Worm (Caenorhabditis elegans) whole organism, early embryonic: ENCODE data around the gene unc-39.

Source experiments
- B0310.2 ChIP-seq: sonication (generic microtip); optimal IDR thresholded peaks from 2 replicates; lab custom pipeline; 2016; ENCODE audit warnings: mild to moderate bottlenecking, missing genetic modification characterization, missing compliant biosample characterization
- F13C5.2 ChIP-seq: sonication (generic microtip); optimal IDR thresholded peaks from 2 replicates; lab custom pipeline; 2017; ENCODE audit warnings: mild to moderate bottlenecking, missing genetic modification characterization, inconsistent platforms, missing compliant biosample characterization
- aly-1 ChIP-seq: sonication (generic microtip); optimal IDR thresholded peaks from 2 replicates; lab custom pipeline; 2016; ENCODE audit warnings: missing genetic modification characterization, missing compliant biosample characterization
- ama-1 ChIP-seq: fragments of 150-350 bp; optimal IDR thresholded peaks from 2 replicates; lab custom pipeline; 2014
- ceh-36 ChIP-seq: sonication (generic microtip); optimal IDR thresholded peaks from 2 replicates; lab custom pipeline; 2016; ENCODE audit warnings: missing genetic modification characterization, inconsistent platforms, missing compliant biosample characterization
- ets-7 ChIP-seq: sonication (generic microtip); optimal IDR thresholded peaks from 2 replicates; lab custom pipeline; 2016; ENCODE audit warnings: missing genotype, missing genetic modification characterization, missing compliant biosample characterization
- flt-1 ChIP-seq: fragments of 200-800 bp; sonication (Bioruptor generic); IDR thresholded peaks from 2 replicates; pipeline ENCODE4 v1.3.6; 2022; ENCODE audit warnings: missing genetic modification characterization, missing compliant biosample characterization
- hmbx-1 ChIP-seq: sonication (generic microtip); optimal IDR thresholded peaks from 2 replicates; lab custom pipeline; 2016; ENCODE audit warnings: mild to moderate bottlenecking, missing genetic modification characterization, missing compliant biosample characterization
- pes-1 ChIP-seq: fragments of 200-800 bp; sonication (Bioruptor generic); IDR thresholded peaks from 2 replicates; pipeline ENCODE4 v1.3.6; 2022; ENCODE audit warnings: missing genetic modification reagents, missing genetic modification characterization, missing compliant biosample characterization
- scrt-1 ChIP-seq: fragments of 200-800 bp; sonication (Bioruptor generic); IDR thresholded peaks from 2 replicates; pipeline ENCODE4 v1.3.6; 2022; ENCODE audit warnings: missing genetic modification characterization, missing compliant biosample characterization
- sea-1 ChIP-seq: fragments of 200-800 bp; sonication (Bioruptor generic); conservative IDR thresholded peaks from 2 replicates; pipeline ENCODE4 v1.3.6; 2022; ENCODE audit warnings: missing genetic modification characterization, missing compliant biosample characterization
- tra-4 ChIP-seq: sonication (generic microtip); optimal IDR thresholded peaks from 2 replicates; lab custom pipeline; 2017; ENCODE audit warnings: missing genetic modification characterization, missing compliant biosample characterization

ce11 chrV:14361973-14362372 lies 10.9 kb upstream of the unc-39 start:
- TF ChIP-seq pes-1: no peak
- no peak for TF ChIP-seq ama-1 (lab: Kevin White, UChicago)
- TF ChIP-seq ets-7: no peak
- no peak for TF ChIP-seq scrt-1 (GFP tag; lab: Robert Waterston, UW)
- TF ChIP-seq ceh-36: no peak
- no peak for TF ChIP-seq hmbx-1 (tag; lab: Kevin White, UChicago)
- no peak for TF ChIP-seq B0310.2
- no peak for TF ChIP-seq sea-1 (GFP tag; lab: Robert Waterston, UW)
- no peak for TF ChIP-seq tra-4 (tag; lab: Kevin White, UChicago)
- no peak for TF ChIP-seq aly-1 (tag; lab: Kevin White, UChicago)
- no peak for TF ChIP-seq flt-1 (GFP tag; lab: Robert Waterston, UW)
- TF ChIP-seq F13C5.2 (tag; lab: Kevin White, UChicago): no peak
